Worm (Caenorhabditis elegans): ENCODE measurements around the gene irld-34.

The irld-34 gene

ce11 chrIII:9138601-9139000, 16.3 kb upstream of the irld-34 start, which contains the start of gene ZK512.7:
Gene ZK512.7, minus strand, starts transcription at chrIII:9138701.
- TF ChIP-seq W03F9.2 (tag; optimal IDR thresholded peaks at IDR 0.05) (no peak), dao-5 (tag; optimal IDR thresholded peaks at IDR 0.05) (no peak), him-1 (tag; optimal IDR thresholded peaks at IDR 0.05) (no peak)

- TF ChIP-seq him-1 (tag; optimal IDR thresholded peaks at IDR 0.05) (no peak), dao-5 (tag; optimal IDR thresholded peaks at IDR 0.05) (no peak), W03F9.2 (tag; optimal IDR thresholded peaks at IDR 0.05) (no peak)
Measured at ce11 chrIII:9143911-9144310, 11.0 kb upstream of the irld-34 start, which contains the start of gene ZK512.11. Gene ZK512.11, plus strand, starts transcription at chrIII:9144211.

- TF ChIP-seq dao-5 (tag; optimal IDR thresholded peaks at IDR 0.05): no peak
- peak; percentile 65 for TF ChIP-seq W03F9.2 (tag; optimal IDR thresholded peaks at IDR 0.05)
Measured at ce11 chrIII:9144744-9145390, 10.0 kb upstream of the irld-34 start, which contains the start of the genes ZK512.2 and ZK512.4. Gene ZK512.2, minus strand, starts transcription at chrIII:9144794. Gene ZK512.4, plus strand, starts transcription at chrIII:9145340.

- no peak for TF ChIP-seq him-1 (tag; optimal IDR thresholded peaks at IDR 0.05)
- TF ChIP-seq dao-5 (tag; optimal IDR thresholded peaks at IDR 0.05): no peak
- no peak for TF ChIP-seq W03F9.2 (tag; optimal IDR thresholded peaks at IDR 0.05)
Measured at ce11 chrIII:9145765-9146164, 9.1 kb upstream of the irld-34 start, which contains the start of gene ZK512.8. Gene ZK512.8, plus strand, starts transcription at chrIII:9146065.

- TF ChIP-seq W03F9.2 (tag; optimal IDR thresholded peaks at IDR 0.05) (no peak), him-1 (tag; optimal IDR thresholded peaks at IDR 0.05) (no peak), dao-5 (tag; optimal IDR thresholded peaks at IDR 0.05) (no peak)
Measured at ce11 chrIII:9149132-9149531, 5.7 kb upstream of the irld-34 start.

ce11 chrIII:9151782-9152181, 3.1 kb upstream of the irld-34 start:
- TF ChIP-seq W03F9.2 (tag; optimal IDR thresholded peaks at IDR 0.05) (no peak), dao-5 (tag; optimal IDR thresholded peaks at IDR 0.05) (no peak), him-1 (tag; optimal IDR thresholded peaks at IDR 0.05) (no peak)

- TF ChIP-seq him-1 (tag; optimal IDR thresholded peaks at IDR 0.05) (no peak), W03F9.2 (tag; optimal IDR thresholded peaks at IDR 0.05) (no peak)
Measured at ce11 chrIII:9152950-9153349, 1.9 kb upstream of the irld-34 start.

- TF ChIP-seq W03F9.2 (tag; optimal IDR thresholded peaks at IDR 0.05) (no peak), dao-5 (tag; optimal IDR thresholded peaks at IDR 0.05) (no peak), him-1 (tag; optimal IDR thresholded peaks at IDR 0.05) (no peak)
Measured at ce11 chrIII:9153809-9154208, 1.1 kb upstream of the irld-34 start, which contains the start of gene nhl-1. Gene nhl-1, minus strand, starts transcription at chrIII:9153909.

ce11 chrIII:9161553-9161952, 6.7 kb downstream of the irld-34 start, which contains the start of gene ptr-9:
Gene ptr-9, minus strand, starts transcription at chrIII:9161653.
- TF ChIP-seq dao-5 (tag; optimal IDR thresholded peaks at IDR 0.05): no peak
- TF ChIP-seq him-1 (tag; optimal IDR thresholded peaks at IDR 0.05): no peak
- TF ChIP-seq W03F9.2 (tag; optimal IDR thresholded peaks at IDR 0.05): no peak

- TF ChIP-seq him-1 (tag; optimal IDR thresholded peaks at IDR 0.05): no peak
- TF ChIP-seq W03F9.2 (tag; optimal IDR thresholded peaks at IDR 0.05): no peak
- TF ChIP-seq dao-5 (tag; optimal IDR thresholded peaks at IDR 0.05): no peak
Measured at ce11 chrIII:9162634-9163118, 7.8 kb downstream of the irld-34 start, which contains the start of gene dgk-3. Gene dgk-3, plus strand, starts transcription at chrIII:9163068.

- no peak for TF ChIP-seq dao-5 (tag; optimal IDR thresholded peaks at IDR 0.05)
- TF ChIP-seq him-1 (tag; optimal IDR thresholded peaks at IDR 0.05): no peak
- TF ChIP-seq W03F9.2 (tag; optimal IDR thresholded peaks at IDR 0.05): no peak
Measured at ce11 chrIII:9172702-9173101, 17.8 kb downstream of the irld-34 start, which contains the start of gene ina-1. Gene ina-1, minus strand, starts transcription at chrIII:9172802.

- TF ChIP-seq dao-5 (tag; optimal IDR thresholded peaks at IDR 0.05): no peak
- TF ChIP-seq him-1 (tag; optimal IDR thresholded peaks at IDR 0.05): no peak
- no peak for TF ChIP-seq W03F9.2 (tag; optimal IDR thresholded peaks at IDR 0.05)
Measured at ce11 chrIII:9173239-9173638, 18.4 kb downstream of the irld-34 start.

- TF ChIP-seq him-1 (tag; optimal IDR thresholded peaks at IDR 0.05) (no peak), dao-5 (tag; optimal IDR thresholded peaks at IDR 0.05) (no peak), W03F9.2 (tag; optimal IDR thresholded peaks at IDR 0.05) (no peak)
Measured at ce11 chrIII:9176008-9176407, 21.1 kb downstream of the irld-34 start.

- TF ChIP-seq him-1 (tag; optimal IDR thresholded peaks at IDR 0.05): no peak
- no peak for TF ChIP-seq W03F9.2 (tag; optimal IDR thresholded peaks at IDR 0.05)
- TF ChIP-seq dao-5 (tag; optimal IDR thresholded peaks at IDR 0.05): no peak
Measured at ce11 chrIII:9177874-9178273, 23.0 kb downstream of the irld-34 start.

Measured in whole organism, L4/young adult.